Fruit fly (Drosophila melanogaster) whole organism, embryonic: ENCODE results near the gene CG31910.

Experiments
- Antp ChIP-seq: fragments of 200-800 bp; sonication (Bioruptor generic); optimal IDR thresholded peaks from 3 replicates; lab custom pipeline; 2016; ENCODE audit warnings: missing biosample characterization, missing genetic modification characterization
- Bteb2 ChIP-seq: fragments of 200-800 bp; sonication (Bioruptor generic); optimal IDR thresholded peaks from 2 replicates; lab custom pipeline; 2016; ENCODE audit warnings: missing biosample characterization, missing genetic modification characterization
- CG1024 ChIP-seq: fragments of 200-800 bp; sonication (Bioruptor generic); IDR thresholded peaks from 2 replicates; pipeline ENCODE4 v1.3.6; 2022; ENCODE audit warnings: missing biosample characterization, missing genetic modification characterization
- CG11723 ChIP-seq: fragments of 200-800 bp; sonication (Bioruptor generic); optimal IDR thresholded peaks from 2 replicates; lab custom pipeline; 2017; ENCODE audit warnings: missing biosample characterization, mild to moderate bottlenecking, missing genetic modification characterization
- CG12236 ChIP-seq: fragments of 200-800 bp; sonication (Bioruptor generic); optimal IDR thresholded peaks from 2 replicates; lab custom pipeline; 2016; ENCODE audit warnings: missing biosample characterization, missing genetic modification characterization
- CG13287 ChIP-seq: fragments of 200-800 bp; sonication (Bioruptor generic); IDR thresholded peaks from 2 replicates; pipeline ENCODE4 v1.3.6; 2022; ENCODE audit warnings: missing biosample characterization, missing genetic modification characterization; ENCODE audit not compliant: partially characterized antibody
- CG13894 ChIP-seq: fragments of 200-800 bp; sonication (Bioruptor generic); optimal IDR thresholded peaks from 3 replicates; lab custom pipeline; 2018; ENCODE audit warnings: missing biosample characterization, mild to moderate bottlenecking, missing genetic modification characterization, moderate library complexity
- CG17568 ChIP-seq: fragments of 200-800 bp; sonication (Bioruptor generic); optimal IDR thresholded peaks from 2 replicates; lab custom pipeline; 2018; ENCODE audit warnings: missing biosample characterization, mild to moderate bottlenecking, missing genetic modification characterization, moderate library complexity
- CG17912 ChIP-seq: fragments of 200-800 bp; sonication (Bioruptor generic); optimal IDR thresholded peaks from 2 replicates; lab custom pipeline; 2018; ENCODE audit warnings: missing biosample characterization, mild to moderate bottlenecking, missing genetic modification characterization
- CG18599 ChIP-seq: fragments of 200-800 bp; sonication (Bioruptor generic); optimal IDR thresholded peaks from 3 replicates; lab custom pipeline; 2017; ENCODE audit warnings: missing biosample characterization, missing genetic modification characterization, mild to moderate bottlenecking, moderate library complexity, missing genetic modification reagents
- CG30403 ChIP-seq: fragments of 200-800 bp; sonication (Bioruptor generic); optimal IDR thresholded peaks from 3 replicates; lab custom pipeline; 2016; ENCODE audit warnings: missing biosample characterization, missing genetic modification characterization
- CG31224 ChIP-seq: fragments of 200-800 bp; sonication (Bioruptor generic); IDR thresholded peaks from 2 replicates; pipeline ENCODE4 v1.3.6; 2022; ENCODE audit warnings: missing biosample characterization, missing genetic modification characterization
- CG34224 ChIP-seq: fragments of 200-800 bp; sonication (Bioruptor generic); IDR thresholded peaks from 3 replicates; pipeline ENCODE4 v1.3.6; 2022; ENCODE audit warnings: missing biosample characterization, missing genetic modification characterization; ENCODE audit not compliant: partially characterized antibody
- CG3995 ChIP-seq: fragments of 200-800 bp; sonication (Bioruptor generic); optimal IDR thresholded peaks from 3 replicates; lab custom pipeline; 2016; ENCODE audit warnings: missing biosample characterization, missing genetic modification characterization
- CG4328 ChIP-seq: fragments of 200-800 bp; sonication (Bioruptor generic); optimal IDR thresholded peaks from 3 replicates; lab custom pipeline; 2017; ENCODE audit warnings: missing biosample characterization, missing genetic modification reagents, missing genetic modification characterization
- CG4820 ChIP-seq: fragments of 200-800 bp; sonication (Bioruptor generic); optimal IDR thresholded peaks from 3 replicates; lab custom pipeline; 2016; ENCODE audit warnings: missing biosample characterization, missing genetic modification characterization
- CG8388 ChIP-seq: fragments of 200-800 bp; sonication (Bioruptor generic); optimal IDR thresholded peaks from 2 replicates; lab custom pipeline; 2019; ENCODE audit warnings: missing biosample characterization, mild to moderate bottlenecking, missing genetic modification characterization, moderate library complexity
- Dad ChIP-seq: fragments of 200-800 bp; sonication (Bioruptor generic); optimal IDR thresholded peaks from 3 replicates; lab custom pipeline; 2016; ENCODE audit warnings: missing biosample characterization, missing genetic modification characterization
- Fer2 ChIP-seq: fragments of 200-800 bp; sonication (Bioruptor generic); optimal IDR thresholded peaks from 2 replicates; lab custom pipeline; 2018; ENCODE audit warnings: missing biosample characterization, mild to moderate bottlenecking, missing genetic modification characterization, moderate library complexity
- HLHmδ ChIP-seq: fragments of 200-800 bp; sonication (Bioruptor generic); optimal IDR thresholded peaks from 2 replicates; lab custom pipeline; 2018; ENCODE audit warnings: missing biosample characterization, mild to moderate bottlenecking, missing genetic modification characterization, moderate library complexity
- Hey ChIP-seq: fragments of 200-800 bp; sonication (Bioruptor generic); optimal IDR thresholded peaks from 3 replicates; lab custom pipeline; 2018; ENCODE audit warnings: missing biosample characterization, mild to moderate bottlenecking, missing genetic modification characterization
- Jarid2 ChIP-seq: fragments of 200-800 bp; sonication (Bioruptor generic); optimal IDR thresholded peaks from 3 replicates; lab custom pipeline; 2017; ENCODE audit warnings: mild to moderate bottlenecking, missing biosample characterization, missing genetic modification reagents, missing genetic modification characterization
- Med ChIP-seq: fragments of 200-800 bp; sonication (Bioruptor generic); peaks from one replicate; lab custom pipeline; 2016; ENCODE audit warnings: missing biosample characterization, missing genetic modification characterization, mild to moderate bottlenecking, inconsistent platforms, moderate library complexity
- Mrtf ChIP-seq: fragments of 200-800 bp; sonication (Bioruptor generic); IDR thresholded peaks from 3 replicates; pipeline ENCODE4 v1.3.6; 2022; ENCODE audit warnings: missing biosample characterization, missing genetic modification characterization
- Neu2 ChIP-seq: fragments of 200-800 bp; sonication (Bioruptor generic); optimal IDR thresholded peaks from 3 replicates; lab custom pipeline; 2016; ENCODE audit warnings: missing biosample characterization, missing genetic modification characterization, borderline replicate concordance
- Opbp ChIP-seq: fragments of 200-800 bp; sonication (Bioruptor generic); IDR thresholded peaks from 3 replicates; pipeline ENCODE4 v1.3.6; 2022; ENCODE audit warnings: missing biosample characterization, missing genetic modification characterization; ENCODE audit not compliant: partially characterized antibody
- Pdp1 ChIP-seq, 2 experiments: fragments of 200-800 bp; sonication (Bioruptor generic); optimal IDR thresholded peaks; 3 replicates each; lab custom pipeline; 2016; ENCODE audit warnings: missing biosample characterization in 2 of 2, missing genetic modification characterization in 2 of 2, mild to moderate bottlenecking in 1 of 2, moderate library complexity in 1 of 2
- Scr ChIP-seq: fragments of 200-800 bp; sonication (Bioruptor generic); IDR thresholded peaks from 2 replicates; pipeline ENCODE4 v1.3.6; 2022; ENCODE audit warnings: missing biosample characterization, missing genetic modification characterization; ENCODE audit not compliant: partially characterized antibody
- Sox102F ChIP-seq: fragments of 200-800 bp; sonication (Bioruptor generic); optimal IDR thresholded peaks from 2 replicates; lab custom pipeline; 2018; ENCODE audit warnings: missing biosample characterization, mild to moderate bottlenecking, missing genetic modification characterization, moderate library complexity
- Trl ChIP-seq, 3 experiments: fragments of >200 bp in 2 of 3; fragments of 200-800 bp in 1 of 3; sonication (Bioruptor generic) in 1 of 3; optimal IDR thresholded peaks; 2 replicates in 1 of 3; 3 replicates in 2 of 3; lab custom pipeline; 2016 to 2017; ENCODE audit warnings: missing biosample characterization in 1 of 3, missing genetic modification characterization in 1 of 3
- ato ChIP-seq: fragments of 200-800 bp; sonication (Bioruptor generic); IDR thresholded peaks from 2 replicates; pipeline ENCODE4 v1.3.6; 2022; ENCODE audit warnings: missing biosample characterization, missing genetic modification characterization; ENCODE audit not compliant: partially characterized antibody
- bbx ChIP-seq: fragments of 200-800 bp; sonication (Bioruptor generic); IDR thresholded peaks from 2 replicates; pipeline ENCODE4 v1.3.6; 2022; ENCODE audit warnings: missing biosample characterization, missing genetic modification characterization; ENCODE audit not compliant: partially characterized antibody
- chinmo ChIP-seq: fragments of 200-800 bp; sonication (Bioruptor generic); IDR thresholded peaks from 4 replicates; pipeline ENCODE4 v1.3.6; 2022; ENCODE audit warnings: missing biosample characterization, missing genetic modification characterization; ENCODE audit not compliant: partially characterized antibody
- crc ChIP-seq: fragments of 200-800 bp; sonication (Bioruptor generic); optimal IDR thresholded peaks from 2 replicates; lab custom pipeline; 2016; ENCODE audit warnings: missing biosample characterization, missing genetic modification characterization
- crol ChIP-seq: fragments of 200-800 bp; sonication (Bioruptor generic); IDR thresholded peaks from 2 replicates; pipeline ENCODE4 v1.3.6; 2022; ENCODE audit warnings: missing biosample characterization, missing genetic modification characterization
- eve ChIP-seq, 2 experiments: fragments of >200 bp; optimal IDR thresholded peaks; 2 replicates each; lab custom pipeline; 2017; ENCODE audit warnings: missing biosample characterization in 2 of 2, missing genetic modification characterization in 2 of 2
- fd96Cb ChIP-seq: fragments of 200-800 bp; sonication (Bioruptor generic); optimal IDR thresholded peaks from 2 replicates; lab custom pipeline; 2018; ENCODE audit warnings: missing biosample characterization, mild to moderate bottlenecking, missing genetic modification characterization, moderate library complexity
- gcm ChIP-seq: fragments of 200-800 bp; sonication (Bioruptor generic); optimal IDR thresholded peaks from 2 replicates; lab custom pipeline; 2019; ENCODE audit warnings: missing biosample characterization, mild to moderate bottlenecking, missing genetic modification characterization, moderate library complexity
- ham ChIP-seq: fragments of 200-800 bp; sonication (Bioruptor generic); IDR thresholded peaks from 2 replicates; pipeline ENCODE4 v1.3.6; 2022; ENCODE audit warnings: missing biosample characterization, missing genetic modification characterization
- insv ChIP-seq, 2 experiments: fragments of 200-800 bp; sonication (Bioruptor generic); optimal IDR thresholded peaks; 3 replicates each; lab custom pipeline; 2016 to 2018; ENCODE audit warnings: missing biosample characterization in 2 of 2, missing genetic modification characterization in 2 of 2
- ken ChIP-seq: fragments of 200-800 bp; sonication (Bioruptor generic); IDR thresholded peaks from 3 replicates; pipeline ENCODE4 v1.3.6; 2022; ENCODE audit warnings: missing biosample characterization, missing genetic modification characterization
- kni ChIP-seq: fragments of 200-800 bp; sonication (Bioruptor generic); optimal IDR thresholded peaks from 3 replicates; lab custom pipeline; 2017; ENCODE audit warnings: mild to moderate bottlenecking, missing biosample characterization, missing genetic modification reagents, missing genetic modification characterization
- lov ChIP-seq, 2 experiments: fragments of 200-800 bp in 1 of 2; fragments of >200 bp in 1 of 2; sonication (Bioruptor generic) in 1 of 2; IDR thresholded peaks in 1 of 2; optimal IDR thresholded peaks in 1 of 2; 2 replicates in 1 of 2; 3 replicates in 1 of 2; pipeline versions ENCODE4 v1.3.6 to Lab custom; 2017 to 2022; ENCODE audit warnings: missing biosample characterization in 1 of 2, missing genetic modification characterization in 1 of 2
- ro ChIP-seq: fragments of 200-800 bp; sonication (Bioruptor generic); IDR thresholded peaks from 2 replicates; pipeline ENCODE4 v1.3.6; 2022; ENCODE audit warnings: missing biosample characterization, missing genetic modification characterization
- run ChIP-seq: fragments of 200-800 bp; sonication (Bioruptor generic); optimal IDR thresholded peaks from 3 replicates; lab custom pipeline; 2018; ENCODE audit warnings: missing biosample characterization, mild to moderate bottlenecking, missing genetic modification characterization
- tna ChIP-seq: fragments of 200-800 bp; sonication (Bioruptor generic); IDR thresholded peaks from 2 replicates; pipeline ENCODE4 v1.3.6; 2022; ENCODE audit warnings: missing biosample characterization, missing genetic modification characterization; ENCODE audit not compliant: partially characterized antibody

CG31910 gene

dm6 chr2L:6786674-6787028 lies 41.2 kb upstream of the CG31910 start, which contains the start of gene nrv1 (continued):
- TF ChIP-seq ato (peak; percentile 51; the same call in 1 of the 2 replicates), CG3995 (GFP tag; lab: Kevin White, UChicago) (no peak), ham (no peak), run (tag; lab: Kevin White, UChicago) (no peak), CG17568 (GFP tag; lab: Kevin White, UChicago) (no peak), gcm (GFP tag; lab: Kevin White, UChicago) (no peak), CG30403 (GFP tag; lab: Kevin White, UChicago) (no peak), ro (GFP tag; lab: Robert Waterston, UW) (no peak), bbx (peak; percentile 69), CG31224 (GFP tag; lab: Robert Waterston, UW) (no peak), Trl (optimal IDR thresholded peaks at IDR 0.05; lab: Kevin White, UChicago) (peak; percentile 78 to 86), Trl (GFP tag; optimal IDR thresholded peaks at IDR 0.05; lab: Kevin White, UChicago) (no peak), HLHmδ (GFP tag; lab: Kevin White, UChicago) (peak; percentile 75), Dad (GFP tag; lab: Kevin White, UChicago) (no peak), tna (GFP tag; lab: Robert Waterston, UW) (peak; percentile 32; the same call in 1 of the 2 replicates), Fer2 (tag; lab: Kevin White, UChicago) (no peak), chinmo (peak; percentile 85; the same call in 2 of the 4 replicates), Sox102F (GFP tag; lab: Kevin White, UChicago) (no peak), fd96Cb (no peak), CG4820 (GFP tag; lab: Kevin White, UChicago) (no peak), kni (no peak), Scr (0 out of 2 replicates have a peak, but pooled peaks have one; percentile 38), Jarid2 (GFP tag; lab: Kevin White, UChicago) (peak; percentile 91), CG34224 (peak; percentile 21; the same call in 1 of the 3 replicates), ken (no peak), Opbp (GFP tag; lab: Robert Waterston, UW) (0 out of 3 replicates have a peak, but pooled peaks have one; percentile 29), Mrtf (no peak), CG13287 (GFP tag; lab: Robert Waterston, UW) (peak; percentile 56)

DNA sequence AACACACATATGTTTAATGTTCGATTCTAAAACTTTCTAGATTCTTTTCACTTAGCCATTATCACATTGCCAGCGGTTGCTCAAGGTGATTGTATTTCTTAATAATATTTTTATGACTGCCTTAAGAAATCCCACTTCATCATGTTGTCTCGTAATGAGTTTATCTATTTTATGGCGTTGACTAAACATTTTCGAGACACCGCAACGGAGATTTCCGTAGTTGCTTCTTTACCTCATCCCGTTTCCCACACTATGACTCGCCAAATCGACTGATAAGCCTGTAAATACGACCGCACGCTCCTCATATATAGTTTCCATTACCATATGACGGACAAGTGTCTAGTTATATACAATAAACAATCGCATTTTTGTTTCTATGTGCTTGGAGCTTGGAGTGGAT lies 40.2 kb upstream of the CG31910 start:
- peak; percentile 27 for TF ChIP-seq Med (GFP tag; lab: Kevin White, UChicago)
- TF ChIP-seq CG18599 (GFP tag; lab: Kevin White, UChicago): no peak
- no peak for TF ChIP-seq lov (optimal IDR thresholded peaks at IDR 0.05; lab: Kevin White, UChicago)
- TF ChIP-seq lov (GFP tag; IDR thresholded peaks at IDR 0.05; lab: Robert Waterston, UW): no peak
- TF ChIP-seq CG11723 (GFP tag; lab: Kevin White, UChicago): no peak
- no peak for TF ChIP-seq crc (GFP tag; lab: Kevin White, UChicago)
- 0 out of 2 replicates have a peak, but pooled peaks have one; percentile 13 for TF ChIP-seq crol (GFP tag; lab: Robert Waterston, UW)
- no peak for TF ChIP-seq CG4328 (GFP tag; lab: Kevin White, UChicago)
- TF ChIP-seq CG1024 (GFP tag; lab: Robert Waterston, UW): no peak
- TF ChIP-seq eve (GFP tag; optimal IDR thresholded peaks at IDR 0.05; lab: Kevin White, UChicago): peak in 1 of 2 experiments; percentile 18
- no peak for TF ChIP-seq CG8388 (GFP tag; lab: Kevin White, UChicago)
- no peak for TF ChIP-seq CG17912
- TF ChIP-seq Neu2 (GFP tag; lab: Kevin White, UChicago): no peak
- no peak for TF ChIP-seq CG12236 (GFP tag; lab: Kevin White, UChicago)
- peak; percentile 4 for TF ChIP-seq CG13894 (tag; lab: Kevin White, UChicago)
- TF ChIP-seq Pdp1 (GFP tag; optimal IDR thresholded peaks at IDR 0.05; lab: Kevin White, UChicago): peak in 1 of 2 experiments; percentile 29
- no peak for TF ChIP-seq Antp (GFP tag; lab: Kevin White, UChicago)
- peak; percentile 32 for TF ChIP-seq Hey (tag; lab: Kevin White, UChicago)
- no peak for TF ChIP-seq Bteb2 (GFP tag; lab: Kevin White, UChicago)
- TF ChIP-seq insv (GFP tag; optimal IDR thresholded peaks at IDR 0.05; lab: Kevin White, UChicago): no peak
